Worm (Caenorhabditis elegans) whole organism, L4/young adult: ENCODE results near the gene T06E4.5.

Experiments
- W03F9.2 ChIP-seq: fragments of 150-350 bp; optimal IDR thresholded peaks from 2 replicates; lab custom pipeline; 2014; ENCODE audit warnings: missing biosample characterization, missing genetic modification characterization
- him-1 ChIP-seq: sonication (generic microtip); optimal IDR thresholded peaks from 2 replicates; lab custom pipeline; 2016; ENCODE audit warnings: missing genotype, missing genetic modification reagents, missing genetic modification characterization, missing compliant biosample characterization

DNA sequence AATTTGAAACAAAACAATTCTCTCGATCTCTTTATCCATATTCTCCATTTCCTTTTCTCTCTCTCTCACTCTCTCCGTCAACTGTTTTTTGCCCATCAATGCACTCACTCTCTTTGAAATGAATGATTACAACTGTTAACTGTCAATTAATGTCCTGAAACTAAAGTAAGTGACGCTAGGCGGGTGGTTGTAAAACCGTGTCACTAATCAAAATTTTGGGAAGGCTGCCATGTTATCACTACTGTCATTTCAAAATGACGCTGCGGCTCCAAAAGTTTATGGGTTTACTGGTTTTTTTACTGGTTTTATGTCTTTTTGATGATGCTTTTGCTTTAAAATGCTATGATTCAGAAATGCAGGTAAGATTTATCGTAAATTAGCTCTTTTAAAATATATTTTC, 48.1 kb downstream of the T06E4.5 start, which contains the start of gene ZK287.9:
- TF ChIP-seq W03F9.2 (tag; lab: Kevin White, UChicago) (no peak), him-1 (tag; lab: Kevin White, UChicago) (no peak)
